Worm (Caenorhabditis elegans) whole organism, L3 larva: ENCODE results near the gene far-2.

Experiments used
- R02D3.7 ChIP-seq: fragments of 150-350 bp; optimal IDR thresholded peaks from 2 replicates; lab custom pipeline; 2014; ENCODE audit warnings: missing biosample characterization, missing genetic modification characterization
- ZK546.5 ChIP-seq: sonication (generic microtip); optimal IDR thresholded peaks from 2 replicates; lab custom pipeline; 2017; ENCODE audit warnings: missing biosample characterization, missing genetic modification characterization
- aly-2 ChIP-seq: fragments of 150-350 bp; optimal IDR thresholded peaks from 2 replicates; lab custom pipeline; 2014; ENCODE audit warnings: missing biosample characterization, missing genetic modification characterization
- ama-1 ChIP-seq: fragments of 150-350 bp; optimal IDR thresholded peaks from 2 replicates; lab custom pipeline; 2018
- ceh-16 ChIP-seq: sonication (generic microtip); optimal IDR thresholded peaks from 2 replicates; lab custom pipeline; 2017; ENCODE audit warnings: missing biosample characterization, missing genetic modification characterization
- ceh-82 ChIP-seq: fragments of 150-350 bp; optimal IDR thresholded peaks from 2 replicates; lab custom pipeline; 2014; ENCODE audit warnings: missing biosample characterization, missing genetic modification characterization
- ceh-9 ChIP-seq: sonication (generic microtip); optimal IDR thresholded peaks from 2 replicates; lab custom pipeline; 2018; ENCODE audit warnings: missing biosample characterization, missing genetic modification characterization
- elt-2 ChIP-seq: sonication (generic microtip); optimal IDR thresholded peaks from 2 replicates; lab custom pipeline; 2016; ENCODE audit warnings: missing genetic modification reagents, mild to moderate bottlenecking, missing genetic modification characterization, missing compliant biosample characterization
- elt-3 ChIP-seq, 3 experiments: fragments of 150-350 bp in 1 of 3; sonication (generic microtip) in 2 of 3; optimal IDR thresholded peaks; 2 replicates in 2 of 3; 4 replicates in 1 of 3; lab custom pipeline; 2014 to 2017; ENCODE audit warnings: missing biosample characterization in 3 of 3, missing genetic modification characterization in 3 of 3
- eor-1 ChIP-seq, 2 experiments: fragments of 150-350 bp; optimal IDR thresholded peaks; 2 replicates each; lab custom pipeline; 2014 to 2018; ENCODE audit warnings: missing biosample characterization in 2 of 2, missing genetic modification characterization in 2 of 2
- fkh-10 ChIP-seq: sonication (generic microtip); optimal IDR thresholded peaks from 2 replicates; lab custom pipeline; 2017; ENCODE audit warnings: missing biosample characterization, missing genetic modification reagents, missing genetic modification characterization
- fos-1 ChIP-seq: fragments of 150-350 bp; optimal IDR thresholded peaks from 2 replicates; lab custom pipeline; 2014; ENCODE audit warnings: missing biosample characterization, missing genetic modification characterization
- hmg-11 ChIP-seq: sonication (generic microtip); optimal IDR thresholded peaks from 2 replicates; lab custom pipeline; 2016; ENCODE audit warnings: missing genetic modification characterization, missing compliant biosample characterization
- jun-1 ChIP-seq: fragments of 150-350 bp; optimal IDR thresholded peaks from 2 replicates; lab custom pipeline; 2014; ENCODE audit warnings: missing biosample characterization, missing genetic modification reagents, missing genetic modification characterization
- lin-15B ChIP-seq: fragments of 150-350 bp; optimal IDR thresholded peaks from 2 replicates; lab custom pipeline; 2014; ENCODE audit warnings: missing biosample characterization, missing genetic modification characterization
- lsy-12 ChIP-seq: sonication (generic microtip); optimal IDR thresholded peaks from 2 replicates; lab custom pipeline; 2016; ENCODE audit warnings: mild to moderate bottlenecking, missing genetic modification characterization, missing compliant biosample characterization
- mdl-1 ChIP-seq: fragments of 150-350 bp; optimal IDR thresholded peaks from 2 replicates; lab custom pipeline; 2014; ENCODE audit warnings: missing biosample characterization, missing genetic modification characterization
- nfya-1 ChIP-seq: sonication (generic microtip); optimal IDR thresholded peaks from 2 replicates; lab custom pipeline; 2017; ENCODE audit warnings: missing genetic modification characterization, mild to moderate bottlenecking, missing compliant biosample characterization, antibody characterized with exemption, moderate library complexity; ENCODE audit not compliant: insufficient read depth
- nhr-23 ChIP-seq: fragments of 150-350 bp; optimal IDR thresholded peaks from 2 replicates; lab custom pipeline; 2014; ENCODE audit warnings: missing biosample characterization, missing genetic modification reagents, missing genetic modification characterization
- nhr-67 ChIP-seq: fragments of 150-350 bp; optimal IDR thresholded peaks from 2 replicates; lab custom pipeline; 2014; ENCODE audit warnings: missing biosample characterization, missing genetic modification characterization
- nhr-76 ChIP-seq: fragments of 150-350 bp; sonication (generic microtip); optimal IDR thresholded peaks from 5 replicates; lab custom pipeline; 2014; ENCODE audit warnings: missing biosample characterization, missing genetic modification characterization
- nhr-77 ChIP-seq: fragments of 150-350 bp; optimal IDR thresholded peaks from 2 replicates; lab custom pipeline; 2014; ENCODE audit warnings: missing biosample characterization, missing genetic modification characterization
- pha-4 ChIP-seq: fragments of 150-350 bp; optimal IDR thresholded peaks from 2 replicates; lab custom pipeline; 2014; ENCODE audit warnings: missing biosample characterization, missing genetic modification reagents, missing genetic modification characterization
- pqm-1 ChIP-seq: fragments of 150-350 bp; optimal IDR thresholded peaks from 2 replicates; lab custom pipeline; 2017; ENCODE audit warnings: missing biosample characterization, missing genetic modification characterization, inconsistent platforms
- sea-2 ChIP-seq: fragments of 150-350 bp; sonication (generic microtip); optimal IDR thresholded peaks from 4 replicates; lab custom pipeline; 2014; ENCODE audit warnings: missing biosample characterization, missing genetic modification reagents, missing genetic modification characterization
- skn-1 ChIP-seq: fragments of 150-350 bp; optimal IDR thresholded peaks from 2 replicates; lab custom pipeline; 2014; ENCODE audit warnings: missing biosample characterization, missing genetic modification characterization
- tbx-2 ChIP-seq: sonication (generic microtip); optimal IDR thresholded peaks from 2 replicates; lab custom pipeline; 2016; ENCODE audit warnings: mild to moderate bottlenecking, missing genetic modification characterization, missing compliant biosample characterization
- unc-39 ChIP-seq: sonication (generic microtip); optimal IDR thresholded peaks from 4 replicates; lab custom pipeline; 2017; ENCODE audit warnings: missing biosample characterization, missing genetic modification characterization
- unc-62 ChIP-seq: fragments of 150-350 bp; sonication (generic microtip); optimal IDR thresholded peaks from 4 replicates; lab custom pipeline; 2014; ENCODE audit warnings: missing biosample characterization, missing genetic modification reagents, missing genetic modification characterization
- zag-1 ChIP-seq: fragments of 150-350 bp; optimal IDR thresholded peaks from 2 replicates; lab custom pipeline; 2014; ENCODE audit warnings: missing biosample characterization, missing genetic modification characterization
- ztf-11 ChIP-seq: fragments of 150-350 bp; optimal IDR thresholded peaks from 2 replicates; lab custom pipeline; 2014; ENCODE audit warnings: missing biosample characterization, missing genetic modification characterization

Gene far-2

ce11 chrIII:9060267-9060666, 21.4 kb upstream of the far-2 start:
- TF ChIP-seq ama-1 (peak; percentile 17), zag-1 (tag; lab: Kevin White, UChicago) (no peak), R02D3.7 (tag; lab: Kevin White, UChicago) (no peak), ztf-11 (tag; lab: Kevin White, UChicago) (no peak), lin-15B (tag; lab: Kevin White, UChicago) (no peak), ZK546.5 (tag; lab: Kevin White, UChicago) (no peak), elt-2 (tag; lab: Kevin White, UChicago) (peak; percentile 17), pqm-1 (tag; lab: Kevin White, UChicago) (no peak), fos-1 (tag; lab: Kevin White, UChicago) (peak; percentile 38), jun-1 (tag; lab: Kevin White, UChicago) (no peak), ceh-9 (tag; lab: Kevin White, UChicago) (no peak), pha-4 (tag; lab: Kevin White, UChicago) (peak; percentile 3), nhr-77 (tag; lab: Kevin White, UChicago) (peak; percentile 50)

DNA sequence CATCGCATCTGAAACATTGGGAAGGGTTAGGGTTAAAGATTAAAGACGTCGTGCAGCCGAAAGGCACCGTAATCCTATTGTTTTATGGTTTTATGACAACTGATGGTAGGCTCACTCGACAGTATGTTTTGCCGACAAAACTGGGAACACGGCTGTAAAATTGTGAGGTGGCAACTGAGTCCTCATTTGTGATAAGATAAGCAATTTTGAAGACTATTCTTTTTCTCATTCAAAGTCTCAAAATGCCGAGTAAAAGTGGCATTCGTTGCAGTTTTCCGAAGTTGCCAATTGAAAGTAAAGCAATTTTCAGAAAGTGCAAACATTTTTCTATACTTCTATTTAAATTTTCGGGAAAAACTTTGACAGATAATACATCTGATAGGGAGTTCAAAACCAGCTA, 11.9 kb upstream of the far-2 start:
- TF ChIP-seq elt-2 (tag; lab: Kevin White, UChicago) (peak; percentile 55), pqm-1 (tag; lab: Kevin White, UChicago) (peak; percentile 4), eor-1 (tag; optimal IDR thresholded peaks at IDR 0.05; lab: Kevin White, UChicago) (no peak)

ce11 chrIII:9071372-9071771, 10.3 kb upstream of the far-2 start, which contains the start of gene lin-12:
Gene lin-12 (minus strand): TSS chrIII:9071472.
- TF ChIP-seq fos-1 (tag; lab: Kevin White, UChicago), result no peak
- no peak for TF ChIP-seq ama-1
- TF ChIP-seq aly-2 (tag; lab: Kevin White, UChicago), result no peak
- TF ChIP-seq nhr-76 (tag; lab: Kevin White, UChicago), result no peak
- no peak for TF ChIP-seq zag-1 (tag; lab: Kevin White, UChicago)
- no peak for TF ChIP-seq ceh-16 (tag; lab: Kevin White, UChicago)
- no peak for TF ChIP-seq eor-1 (tag; optimal IDR thresholded peaks at IDR 0.05; lab: Kevin White, UChicago)
- no peak for TF ChIP-seq pha-4 (tag; lab: Kevin White, UChicago)
- TF ChIP-seq nhr-67 (tag; lab: Kevin White, UChicago), result no peak
- TF ChIP-seq nfya-1 (tag; lab: Kevin White, UChicago), result no peak
- TF ChIP-seq lin-15B (tag; lab: Kevin White, UChicago), result no peak
- no peak for TF ChIP-seq tbx-2 (tag; lab: Kevin White, UChicago)
- no peak for TF ChIP-seq fkh-10
- TF ChIP-seq mdl-1 (tag; lab: Kevin White, UChicago), result no peak
- no peak for TF ChIP-seq ZK546.5 (tag; lab: Kevin White, UChicago)

DNA sequence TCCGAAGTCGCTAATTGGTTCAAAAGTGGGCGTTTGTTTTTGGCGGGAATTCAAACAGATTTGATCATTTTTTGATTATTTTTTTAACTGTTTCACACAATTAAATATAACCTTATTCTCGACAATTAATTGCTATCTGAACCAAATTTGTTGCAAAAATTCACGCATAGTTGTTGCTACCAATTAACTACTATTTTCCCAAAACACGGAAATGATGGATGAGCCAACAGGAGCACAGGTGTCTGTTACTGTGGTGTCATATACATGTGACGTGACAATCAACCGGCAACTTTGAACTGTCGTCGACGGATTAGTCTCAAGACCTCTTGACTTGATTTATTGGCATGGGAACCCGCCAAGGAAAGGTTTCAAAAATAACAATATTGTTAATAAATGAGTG, 8.9 kb upstream of the far-2 start:
- no peak for TF ChIP-seq nhr-76 (tag; lab: Kevin White, UChicago)
- TF ChIP-seq fkh-10, result no peak
- no peak for TF ChIP-seq ceh-82
- no peak for TF ChIP-seq lsy-12 (tag; lab: Kevin White, UChicago)
- no peak for TF ChIP-seq skn-1
- TF ChIP-seq nhr-67 (tag; lab: Kevin White, UChicago), result no peak
- no peak for TF ChIP-seq jun-1 (tag; lab: Kevin White, UChicago)
- no peak for TF ChIP-seq unc-39 (tag; lab: Kevin White, UChicago)
- TF ChIP-seq lin-15B (tag; lab: Kevin White, UChicago), result no peak

DNA sequence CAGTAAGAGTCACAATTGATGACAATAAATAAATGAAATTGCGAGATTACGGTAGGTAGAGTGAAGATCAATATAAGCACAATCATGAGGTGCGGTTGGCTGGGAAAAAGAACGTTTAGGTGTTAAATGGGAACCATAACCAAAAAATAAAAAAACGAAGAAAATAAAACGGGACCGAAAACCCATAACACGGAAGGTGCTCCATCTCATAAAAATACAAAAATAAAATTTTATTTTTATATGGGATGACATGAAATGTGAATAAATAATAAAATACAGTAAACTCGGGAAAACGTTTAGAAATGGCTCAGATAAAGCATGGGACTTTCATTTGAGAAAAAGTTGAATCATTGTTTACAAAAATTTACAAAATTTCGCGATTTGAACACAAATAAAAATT, 6.1 kb upstream of the far-2 start, which contains the start of gene F02A9.7:
F02A9.7 (minus strand) TSS at position 101 of the 400 bp plus-strand sequence.
- TF ChIP-seq unc-62, result no peak
- no peak for TF ChIP-seq unc-39 (tag; lab: Kevin White, UChicago)
- no peak for TF ChIP-seq ceh-82
- no peak for TF ChIP-seq aly-2 (tag; lab: Kevin White, UChicago)
- TF ChIP-seq mdl-1 (tag; lab: Kevin White, UChicago), result no peak
- no peak for TF ChIP-seq nhr-67 (tag; lab: Kevin White, UChicago)
- no peak for TF ChIP-seq ama-1

DNA sequence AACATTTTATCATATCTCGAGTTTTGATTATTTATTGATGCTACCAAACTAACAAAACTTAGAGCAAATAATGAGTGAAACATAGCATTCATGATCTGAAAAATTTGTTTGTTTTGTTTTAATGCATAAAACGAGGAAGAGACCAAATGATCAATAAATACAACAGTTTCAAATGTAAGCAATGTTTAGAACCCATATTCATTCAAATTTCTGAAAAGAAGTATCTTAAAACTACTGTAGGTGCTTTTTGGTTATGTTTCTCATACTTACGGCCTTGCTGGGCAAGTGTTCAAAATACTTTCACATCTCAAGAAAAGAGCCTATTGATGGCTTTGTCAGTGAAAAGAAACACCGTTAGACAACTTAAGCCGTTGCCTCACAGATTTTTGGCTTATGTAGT, 3.9 kb upstream of the far-2 start, which contains the start of gene F02A9.1:
F02A9.1 (minus strand) TSS at position 101 of the 400 bp plus-strand sequence.
- TF ChIP-seq hmg-11 (tag; lab: Kevin White, UChicago) (no peak), elt-2 (tag; lab: Kevin White, UChicago) (no peak), nhr-23 (no peak), sea-2 (GFP tag; lab: Kevin White, UChicago) (no peak), lsy-12 (tag; lab: Kevin White, UChicago) (no peak), fos-1 (tag; lab: Kevin White, UChicago) (no peak), pqm-1 (tag; lab: Kevin White, UChicago) (no peak), lin-15B (tag; lab: Kevin White, UChicago) (no peak), ama-1 (no peak), elt-3 (tag; optimal IDR thresholded peaks at IDR 0.05; lab: Kevin White, UChicago) (no peak), nhr-76 (tag; lab: Kevin White, UChicago) (no peak)
